Fruit fly (Drosophila melanogaster): Measurements from ENCODE around the gene CG3408.
A peak's percentile ranks its signal among the peaks of the same experiment; 100 is the strongest.

The CG3408 gene

DNA sequence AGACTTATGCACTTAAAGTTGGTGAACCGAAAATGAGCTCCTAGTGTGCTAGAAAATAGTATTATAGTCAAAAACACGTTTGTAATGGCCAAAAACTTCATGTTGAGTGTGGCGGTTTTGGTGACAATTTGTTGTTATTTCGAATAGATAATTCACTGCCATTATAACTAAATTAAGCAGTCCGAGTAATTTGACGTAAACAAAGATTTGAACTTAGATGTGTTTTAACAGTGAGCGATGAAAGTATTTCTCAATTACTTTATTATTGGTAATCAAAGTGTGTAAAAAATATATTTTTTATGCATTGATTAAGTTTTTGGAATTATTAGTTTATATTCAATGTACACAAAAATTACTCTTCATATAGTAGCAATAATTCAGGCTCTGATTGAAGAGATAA, 3.9 kb upstream of the CG3408 start, which contains the start of gene CG33702:
Gene CG33702, minus strand, starts transcription at position 101 of the 400 bp plus-strand sequence.
- TF ChIP-seq Mnt (GFP tag; optimal IDR thresholded peaks at IDR 0.05) (no peak), cnc (optimal IDR thresholded peaks at IDR 0.05) (no peak), CG14711 (tag; optimal IDR thresholded peaks at IDR 0.05) (no peak), Hr96 (GFP tag; optimal IDR thresholded peaks at IDR 0.05) (no peak), CG11617 (GFP tag; optimal IDR thresholded peaks at IDR 0.05) (no peak), pad (GFP tag; optimal IDR thresholded peaks at IDR 0.05) (no peak), ovo (GFP tag; optimal IDR thresholded peaks at IDR 0.05) (no peak), CG7045 (GFP tag; optimal IDR thresholded peaks at IDR 0.05) (no peak), kay (GFP tag; ENCODE audit: borderline replicate concordance) (no peak), CG33017 (tag; optimal IDR thresholded peaks at IDR 0.05) (no peak), Clk (GFP tag; optimal IDR thresholded peaks at IDR 0.05) (no peak), CG7101 (tag; optimal IDR thresholded peaks at IDR 0.05) (no peak), bab1 (GFP tag; optimal IDR thresholded peaks at IDR 0.05) (no peak), tj (GFP tag; optimal IDR thresholded peaks at IDR 0.05) (no peak), cic (GFP tag; optimal IDR thresholded peaks at IDR 0.05) (no peak), CG5204 (GFP tag; optimal IDR thresholded peaks at IDR 0.05) (no peak), CG12768 (GFP tag; optimal IDR thresholded peaks at IDR 0.05) (no peak), Crg-1 (GFP tag; optimal IDR thresholded peaks at IDR 0.05) (no peak), CG1620 (GFP tag; optimal IDR thresholded peaks at IDR 0.05) (no peak), toe (GFP tag; optimal IDR thresholded peaks at IDR 0.05) (no peak)

- TF ChIP-seq CG11617 (GFP tag; optimal IDR thresholded peaks at IDR 0.05): no peak
- TF ChIP-seq Hr96 (GFP tag; optimal IDR thresholded peaks at IDR 0.05): no peak
- peak; percentile 29 for TF ChIP-seq kay (GFP tag; ENCODE audit: borderline replicate concordance)
These were observed 3.2 kb upstream of the CG3408 start, which contains the start of gene CG33703 for dm6 chr3L:9512560-9512959. Gene CG33703, minus strand, starts transcription at chr3L:9512660.

DNA sequence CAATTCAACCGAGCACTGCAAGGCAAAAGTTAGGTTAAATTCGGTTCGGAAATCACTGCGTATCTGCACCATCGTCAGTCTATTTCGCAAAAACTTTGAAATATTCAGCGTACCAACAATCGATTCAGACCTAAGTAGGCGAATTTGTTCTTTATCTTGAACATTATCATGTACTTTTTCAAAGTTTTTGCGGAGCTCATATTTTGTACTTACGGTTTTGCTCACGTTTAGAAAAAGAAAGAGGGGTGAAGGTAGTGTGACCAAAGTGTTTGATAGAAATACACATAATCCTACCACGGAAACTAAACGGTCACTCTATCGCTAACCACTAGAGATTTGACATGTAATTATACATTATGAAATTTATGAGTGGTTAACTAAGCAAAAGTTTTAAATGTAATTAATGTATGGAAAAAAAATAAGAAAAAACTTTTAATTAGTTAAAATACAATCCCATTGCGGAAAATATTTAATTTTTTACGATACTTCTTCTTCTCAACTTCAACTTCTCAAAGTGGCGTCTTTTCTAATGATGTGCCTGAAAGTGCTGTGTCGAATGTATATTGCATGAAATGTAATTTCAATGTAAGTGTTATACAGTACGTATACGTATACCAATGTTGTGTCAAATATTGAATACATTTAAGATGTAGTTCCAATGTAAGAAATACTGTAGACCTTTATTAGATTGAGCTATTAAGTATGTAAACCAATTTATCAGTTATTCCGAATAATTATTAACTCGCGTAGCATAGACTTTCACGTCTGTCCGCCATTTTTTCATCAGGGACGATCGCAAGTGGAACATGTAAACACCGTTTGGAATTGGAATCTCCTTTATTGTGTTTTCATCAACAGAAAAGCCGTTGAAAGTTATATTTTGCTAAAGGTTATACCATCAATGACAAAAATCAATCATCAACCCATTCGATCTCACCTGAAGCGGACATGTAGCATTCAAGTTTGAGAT, 2.2 kb upstream of the CG3408 start, which contains the start of gene RpS9:
Gene RpS9, minus strand, starts transcription at position 245 of the 970 bp plus-strand sequence.
- no peak for TF ChIP-seq cnc (optimal IDR thresholded peaks at IDR 0.05)
- TF ChIP-seq pad (GFP tag; optimal IDR thresholded peaks at IDR 0.05): peak; percentile 95
- no peak for TF ChIP-seq Crg-1 (GFP tag; optimal IDR thresholded peaks at IDR 0.05)
- peak; percentile 38 for TF ChIP-seq Mnt (GFP tag; optimal IDR thresholded peaks at IDR 0.05)
- peak; percentile 56 for TF ChIP-seq CG12768 (GFP tag; optimal IDR thresholded peaks at IDR 0.05)
- no peak for TF ChIP-seq CG1620 (GFP tag; optimal IDR thresholded peaks at IDR 0.05)
- peak; percentile 46 for TF ChIP-seq Hr96 (GFP tag; optimal IDR thresholded peaks at IDR 0.05)
- peak; percentile 34 for TF ChIP-seq CG33017 (tag; optimal IDR thresholded peaks at IDR 0.05)
- TF ChIP-seq CG7045 (GFP tag; optimal IDR thresholded peaks at IDR 0.05): no peak
- no peak for TF ChIP-seq cic (GFP tag; optimal IDR thresholded peaks at IDR 0.05)
- TF ChIP-seq ovo (GFP tag; optimal IDR thresholded peaks at IDR 0.05): no peak
- no peak for TF ChIP-seq CG5204 (GFP tag; optimal IDR thresholded peaks at IDR 0.05)
- TF ChIP-seq CG14711 (tag; optimal IDR thresholded peaks at IDR 0.05): peak; percentile 36
- TF ChIP-seq Clk (GFP tag; optimal IDR thresholded peaks at IDR 0.05): no peak
- peak; percentile 12 for TF ChIP-seq toe (GFP tag; optimal IDR thresholded peaks at IDR 0.05)
- TF ChIP-seq CG7101 (tag; optimal IDR thresholded peaks at IDR 0.05): peak; percentile 51
- peak; percentile 34 for TF ChIP-seq CG11617 (GFP tag; optimal IDR thresholded peaks at IDR 0.05)
- peak; percentile 68 for TF ChIP-seq bab1 (GFP tag; optimal IDR thresholded peaks at IDR 0.05)
- TF ChIP-seq tj (GFP tag; optimal IDR thresholded peaks at IDR 0.05): peak; percentile 18
- peak; percentile 46 for TF ChIP-seq kay (GFP tag; ENCODE audit: borderline replicate concordance)

- TF ChIP-seq CG5204 (GFP tag; optimal IDR thresholded peaks at IDR 0.05): no peak
- no peak for TF ChIP-seq cnc (optimal IDR thresholded peaks at IDR 0.05)
- TF ChIP-seq CG14711 (tag; optimal IDR thresholded peaks at IDR 0.05): peak; percentile 24
These were observed 738 bp downstream of the CG3408 start for dm6 chr3L:9508653-9509036.

DNA sequence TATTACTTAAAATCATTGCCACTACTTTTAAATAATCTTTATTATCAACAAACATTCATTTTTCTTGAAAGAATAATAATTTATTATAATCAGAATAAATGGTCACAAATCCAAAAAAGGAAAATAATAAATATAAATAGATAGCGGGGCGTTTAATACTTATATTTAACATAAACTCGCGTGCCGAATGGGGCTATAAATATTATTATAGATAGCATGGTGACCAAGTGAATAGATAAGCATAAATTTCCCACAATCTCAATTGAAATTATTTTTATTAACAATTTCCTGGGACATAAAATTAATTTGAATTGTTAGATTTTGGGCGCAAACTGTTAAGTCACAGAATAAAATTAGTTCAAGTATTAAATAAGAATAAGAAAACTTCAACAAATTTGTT, 3.0 kb downstream of the CG3408 start:
- TF ChIP-seq cic (GFP tag; optimal IDR thresholded peaks at IDR 0.05) (no peak), CG1620 (GFP tag; optimal IDR thresholded peaks at IDR 0.05) (no peak), kay (GFP tag; ENCODE audit: borderline replicate concordance) (peak; percentile 41), CG33017 (tag; optimal IDR thresholded peaks at IDR 0.05) (no peak)

DNA sequence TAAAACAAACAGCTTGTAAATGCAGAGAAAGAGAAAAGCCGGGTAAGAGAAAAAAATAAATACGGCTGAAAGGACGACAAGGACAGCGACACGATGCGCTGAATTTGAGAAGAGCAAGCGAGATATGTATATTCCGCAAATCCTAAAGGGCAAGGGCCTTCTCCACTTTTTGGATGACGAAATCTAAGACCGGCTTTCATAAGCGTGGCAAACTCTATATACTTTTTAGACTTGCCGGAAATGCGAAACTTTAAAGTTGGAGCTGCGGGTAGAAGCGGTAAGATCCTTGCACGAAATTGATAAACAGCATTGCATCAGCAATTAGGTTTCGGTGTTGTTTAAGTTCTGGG, 3.7 kb downstream of the CG3408 start:
- no peak for TF ChIP-seq cic (GFP tag; optimal IDR thresholded peaks at IDR 0.05)
- peak; percentile 34 for TF ChIP-seq tj (GFP tag; optimal IDR thresholded peaks at IDR 0.05)

- TF ChIP-seq Clk (GFP tag; optimal IDR thresholded peaks at IDR 0.05) (no peak), CG7101 (tag; optimal IDR thresholded peaks at IDR 0.05) (peak; percentile 42), CG14711 (tag; optimal IDR thresholded peaks at IDR 0.05) (peak; percentile 48), pad (GFP tag; optimal IDR thresholded peaks at IDR 0.05) (no peak), CG1620 (GFP tag; optimal IDR thresholded peaks at IDR 0.05) (peak; percentile 53), Crg-1 (GFP tag; optimal IDR thresholded peaks at IDR 0.05) (no peak), Mnt (GFP tag; optimal IDR thresholded peaks at IDR 0.05) (peak; percentile 86), CG33017 (tag; optimal IDR thresholded peaks at IDR 0.05) (peak; percentile 19), CG12768 (GFP tag; optimal IDR thresholded peaks at IDR 0.05) (peak; percentile 49), CG7045 (GFP tag; optimal IDR thresholded peaks at IDR 0.05) (peak; percentile 25), toe (GFP tag; optimal IDR thresholded peaks at IDR 0.05) (no peak), kay (GFP tag; ENCODE audit: borderline replicate concordance) (peak; percentile 39), bab1 (GFP tag; optimal IDR thresholded peaks at IDR 0.05) (peak; percentile 28), CG5204 (GFP tag; optimal IDR thresholded peaks at IDR 0.05) (no peak), tj (GFP tag; optimal IDR thresholded peaks at IDR 0.05) (peak; percentile 70), ovo (GFP tag; optimal IDR thresholded peaks at IDR 0.05) (no peak), cic (GFP tag; optimal IDR thresholded peaks at IDR 0.05) (peak; percentile 11), cnc (optimal IDR thresholded peaks at IDR 0.05) (no peak), Hr96 (GFP tag; optimal IDR thresholded peaks at IDR 0.05) (peak; percentile 7), CG11617 (GFP tag; optimal IDR thresholded peaks at IDR 0.05) (peak; percentile 42)
These were observed 4.2 kb downstream of the CG3408 start, which contains the start of gene path for dm6 chr3L:9505007-9505712. Gene path, minus strand, starts transcription at chr3L:9505328.
